Worm (Caenorhabditis elegans) whole organism, L3 larva: ENCODE results near the gene T27E4.1.

Source experiments
- ceh-9 ChIP-seq: sonication (generic microtip); optimal IDR thresholded peaks from 2 replicates; lab custom pipeline; 2018; ENCODE audit warnings: missing biosample characterization, missing genetic modification characterization
- egl-27 ChIP-seq: sonication (generic microtip); optimal IDR thresholded peaks from 4 replicates; lab custom pipeline; 2017; ENCODE audit warnings: missing biosample characterization, missing genetic modification reagents, missing genetic modification characterization
- fkh-10 ChIP-seq: sonication (generic microtip); optimal IDR thresholded peaks from 2 replicates; lab custom pipeline; 2017; ENCODE audit warnings: missing biosample characterization, missing genetic modification reagents, missing genetic modification characterization
- fos-1 ChIP-seq: fragments of 150-350 bp; optimal IDR thresholded peaks from 2 replicates; lab custom pipeline; 2014; ENCODE audit warnings: missing biosample characterization, missing genetic modification characterization
- lin-39 ChIP-seq: fragments of 150-350 bp; optimal IDR thresholded peaks from 2 replicates; lab custom pipeline; 2018; ENCODE audit warnings: missing biosample characterization, missing genetic modification reagents, missing genetic modification characterization
- nhr-11 ChIP-seq: fragments of 150-350 bp; optimal IDR thresholded peaks from 2 replicates; lab custom pipeline; 2014; ENCODE audit warnings: missing biosample characterization, missing genetic modification characterization
- nhr-237 ChIP-seq: fragments of 150-350 bp; optimal IDR thresholded peaks from 2 replicates; lab custom pipeline; 2014; ENCODE audit warnings: missing biosample characterization, missing genetic modification characterization
- nhr-76 ChIP-seq: fragments of 150-350 bp; sonication (generic microtip); optimal IDR thresholded peaks from 5 replicates; lab custom pipeline; 2014; ENCODE audit warnings: missing biosample characterization, missing genetic modification characterization
- nhr-77 ChIP-seq: fragments of 150-350 bp; optimal IDR thresholded peaks from 2 replicates; lab custom pipeline; 2014; ENCODE audit warnings: missing biosample characterization, missing genetic modification characterization
- snpc-4 ChIP-seq: fragments of 150-350 bp; optimal IDR thresholded peaks from 2 replicates; lab custom pipeline; 2014; ENCODE audit warnings: missing biosample characterization, missing genetic modification characterization
- ztf-4 ChIP-seq: fragments of 150-350 bp; optimal IDR thresholded peaks from 2 replicates; lab custom pipeline; 2014; ENCODE audit warnings: missing biosample characterization, missing genetic modification characterization

DNA sequence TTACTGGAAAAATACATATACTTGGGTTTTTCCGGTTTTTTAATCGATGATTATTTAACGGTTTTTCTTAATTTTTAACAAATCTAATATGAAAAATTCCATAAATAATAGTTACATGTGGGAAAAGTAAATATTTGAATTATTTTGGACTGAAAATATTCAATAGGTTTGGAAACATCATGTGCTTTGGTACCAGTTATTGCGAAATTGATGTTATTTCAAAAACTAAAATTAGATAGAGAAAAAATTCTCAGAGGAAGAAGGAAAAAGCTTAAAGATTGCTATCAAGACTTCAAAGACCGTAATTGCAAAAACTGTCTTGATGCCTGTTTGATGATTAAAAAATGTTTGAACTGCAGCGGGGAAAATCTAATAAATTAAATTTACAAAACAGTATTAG lies 27.1 kb upstream of the T27E4.1 start:
- TF ChIP-seq nhr-77 (tag; lab: Kevin White, UChicago) = no peak
- TF ChIP-seq lin-39 (tag; lab: Kevin White, UChicago) = no peak
- no peak for TF ChIP-seq nhr-11 (tag; lab: Kevin White, UChicago)
- no peak for TF ChIP-seq ztf-4 (tag; lab: Kevin White, UChicago)
- no peak for TF ChIP-seq snpc-4
- no peak for TF ChIP-seq fkh-10
- no peak for TF ChIP-seq nhr-237 (tag; lab: Kevin White, UChicago)
- no peak for TF ChIP-seq fos-1 (tag; lab: Kevin White, UChicago)
- TF ChIP-seq nhr-76 = no peak
- no peak for TF ChIP-seq egl-27 (tag; lab: Kevin White, UChicago)
- TF ChIP-seq ceh-9 (tag; lab: Kevin White, UChicago) = no peak
